Worm (Caenorhabditis elegans) whole organism, mixed stage, embryonic: ENCODE results near the gene B0035.18.

Source experiments
- M03D4.4 ChIP-seq: sonication (generic microtip); optimal IDR thresholded peaks from 2 replicates; lab custom pipeline; 2017; ENCODE audit warnings: mild to moderate bottlenecking, missing genetic modification characterization, missing compliant biosample characterization
- bed-3 ChIP-seq: fragments of 200-800 bp; sonication (Bioruptor generic); optimal IDR thresholded peaks from 3 replicates; lab custom pipeline; 2018; ENCODE audit warnings: mild to moderate bottlenecking, missing genetic modification characterization, moderate library complexity, missing compliant biosample characterization
- blmp-1 ChIP-seq: fragments of 150-350 bp; optimal IDR thresholded peaks from 2 replicates; lab custom pipeline; 2014; ENCODE audit warnings: missing biosample characterization, missing genetic modification characterization
- ceh-39 ChIP-seq: fragments of 150-350 bp; optimal IDR thresholded peaks from 2 replicates; lab custom pipeline; 2014; ENCODE audit warnings: missing biosample characterization, missing genetic modification characterization
- ceh-43 ChIP-seq: fragments of 200-800 bp; sonication (Bioruptor generic); optimal IDR thresholded peaks from 2 replicates; lab custom pipeline; 2018; ENCODE audit warnings: mild to moderate bottlenecking, missing genetic modification characterization, moderate library complexity, missing compliant biosample characterization
- ceh-83 ChIP-seq: fragments of 200-800 bp; sonication (Bioruptor generic); optimal IDR thresholded peaks from 2 replicates; lab custom pipeline; 2018; ENCODE audit warnings: mild to moderate bottlenecking, missing genetic modification characterization, missing compliant biosample characterization
- ces-1 ChIP-seq: fragments of 150-350 bp; optimal IDR thresholded peaks from 2 replicates; lab custom pipeline; 2014; ENCODE audit warnings: missing biosample characterization, missing genetic modification reagents, missing genetic modification characterization
- cnd-1 ChIP-seq: fragments of 200-800 bp; sonication (Bioruptor generic); optimal IDR thresholded peaks from 2 replicates; lab custom pipeline; 2018; ENCODE audit warnings: mild to moderate bottlenecking, missing genetic modification characterization, missing compliant biosample characterization
- drap-1 ChIP-seq: fragments of 200-800 bp; sonication (Bioruptor generic); optimal IDR thresholded peaks from 3 replicates; lab custom pipeline; 2018; ENCODE audit warnings: mild to moderate bottlenecking, missing genetic modification characterization, missing compliant biosample characterization
- elt-1 ChIP-seq: sonication (generic microtip); optimal IDR thresholded peaks from 2 replicates; lab custom pipeline; 2017; ENCODE audit warnings: missing genetic modification characterization, mild to moderate bottlenecking, missing compliant biosample characterization, antibody characterized with exemption, moderate library complexity, borderline replicate concordance; ENCODE audit not compliant: insufficient read depth
- elt-3 ChIP-seq: fragments of 150-350 bp; optimal IDR thresholded peaks from 2 replicates; lab custom pipeline; 2014; ENCODE audit warnings: missing biosample characterization, missing genetic modification characterization
- flh-1 ChIP-seq: fragments of 200-800 bp; sonication (Bioruptor generic); optimal IDR thresholded peaks from 2 replicates; lab custom pipeline; 2018; ENCODE audit warnings: mild to moderate bottlenecking, missing genetic modification characterization, moderate library complexity, missing compliant biosample characterization
- ham-2 ChIP-seq: fragments of 200-800 bp; sonication (Bioruptor generic); optimal IDR thresholded peaks from 2 replicates; lab custom pipeline; 2018; ENCODE audit warnings: mild to moderate bottlenecking, missing genetic modification characterization, missing compliant biosample characterization
- hlh-1 ChIP-seq: fragments of 150-350 bp; optimal IDR thresholded peaks from 2 replicates; lab custom pipeline; 2014; ENCODE audit warnings: missing biosample characterization, missing genetic modification reagents, missing genetic modification characterization
- lin-13 ChIP-seq: fragments of 150-350 bp; optimal IDR thresholded peaks from 2 replicates; lab custom pipeline; 2014; ENCODE audit warnings: missing biosample characterization, missing genetic modification characterization
- lin-32 ChIP-seq: fragments of 200-800 bp; sonication (Bioruptor generic); optimal IDR thresholded peaks from 2 replicates; lab custom pipeline; 2018; ENCODE audit warnings: mild to moderate bottlenecking, missing genetic modification characterization, missing compliant biosample characterization
- lsy-2 ChIP-seq: fragments of 150-350 bp; optimal IDR thresholded peaks from 2 replicates; lab custom pipeline; 2014; ENCODE audit warnings: missing biosample characterization, missing genetic modification characterization
- mab-5 ChIP-seq: fragments of 150-350 bp; optimal IDR thresholded peaks from 2 replicates; lab custom pipeline; 2014; ENCODE audit warnings: missing biosample characterization, missing genetic modification characterization
- mep-1 ChIP-seq: fragments of 150-350 bp; optimal IDR thresholded peaks from 2 replicates; lab custom pipeline; 2017; ENCODE audit warnings: missing biosample characterization, missing genetic modification reagents, missing genetic modification characterization, inconsistent platforms
- mls-2 ChIP-seq: sonication (generic microtip); optimal IDR thresholded peaks from 2 replicates; lab custom pipeline; 2016; ENCODE audit warnings: mild to moderate bottlenecking, missing genetic modification characterization, moderate library complexity, missing compliant biosample characterization
- nhr-12 ChIP-seq: fragments of 150-350 bp; optimal IDR thresholded peaks from 2 replicates; lab custom pipeline; 2014; ENCODE audit warnings: missing biosample characterization, missing genetic modification characterization
- nhr-2 ChIP-seq: fragments of 150-350 bp; optimal IDR thresholded peaks from 2 replicates; lab custom pipeline; 2014; ENCODE audit warnings: missing biosample characterization, missing genetic modification characterization
- nhr-237 ChIP-seq: fragments of 150-350 bp; optimal IDR thresholded peaks from 2 replicates; lab custom pipeline; 2014; ENCODE audit warnings: missing biosample characterization, missing genetic modification characterization
- nhr-28 ChIP-seq: fragments of 150-350 bp; optimal IDR thresholded peaks from 2 replicates; lab custom pipeline; 2014; ENCODE audit warnings: missing biosample characterization, missing genetic modification characterization
- nhr-76 ChIP-seq: sonication (generic microtip); optimal IDR thresholded peaks from 2 replicates; lab custom pipeline; 2017; ENCODE audit warnings: missing biosample characterization, missing genetic modification characterization
- pha-4 ChIP-seq: fragments of 150-350 bp; optimal IDR thresholded peaks from 2 replicates; lab custom pipeline; 2018; ENCODE audit warnings: missing biosample characterization, missing genetic modification reagents, missing genetic modification characterization
- sem-2 ChIP-seq: fragments of 200-800 bp; sonication (Bioruptor generic); optimal IDR thresholded peaks from 2 replicates; lab custom pipeline; 2018; ENCODE audit warnings: mild to moderate bottlenecking, missing genetic modification characterization, missing compliant biosample characterization
- snpc-4 ChIP-seq: fragments of 150-350 bp; optimal IDR thresholded peaks from 2 replicates; lab custom pipeline; 2014; ENCODE audit warnings: missing biosample characterization, missing genetic modification characterization
- sptf-1 ChIP-seq: sonication (generic microtip); optimal IDR thresholded peaks from 2 replicates; lab custom pipeline; 2017; ENCODE audit warnings: mild to moderate bottlenecking, missing genetic modification characterization, moderate library complexity, missing compliant biosample characterization
- tbx-8 ChIP-seq: fragments of 200-800 bp; sonication (Bioruptor generic); optimal IDR thresholded peaks from 2 replicates; lab custom pipeline; 2018; ENCODE audit warnings: mild to moderate bottlenecking, missing genetic modification characterization, moderate library complexity, missing compliant biosample characterization
- unc-120 ChIP-seq: sonication (generic microtip); optimal IDR thresholded peaks from 2 replicates; lab custom pipeline; 2017; ENCODE audit warnings: missing genetic modification characterization, missing compliant biosample characterization; ENCODE audit not compliant: poor library complexity, severe bottlenecking
- unc-39 ChIP-seq: fragments of 150-350 bp; optimal IDR thresholded peaks from 2 replicates; lab custom pipeline; 2014; ENCODE audit warnings: missing biosample characterization, missing genetic modification characterization
- unc-62 ChIP-seq: fragments of 150-350 bp; optimal IDR thresholded peaks from 2 replicates; lab custom pipeline; 2014; ENCODE audit warnings: missing biosample characterization, missing genetic modification reagents, missing genetic modification characterization
- zip-8 ChIP-seq: fragments of 150-350 bp; optimal IDR thresholded peaks from 2 replicates; lab custom pipeline; 2014; ENCODE audit warnings: missing biosample characterization, missing genetic modification characterization

Gene B0035.18

ce11 chrIV:11311484-11311883 is 8.6 kb upstream of the B0035.18 start:
- TF ChIP-seq lin-13 (tag; lab: Kevin White, UChicago) (no peak), cnd-1 (tag; lab: Kevin White, UChicago) (no peak), mab-5 (tag; lab: Kevin White, UChicago) (no peak), nhr-12 (tag; lab: Kevin White, UChicago) (no peak), lin-32 (GFP tag; lab: Kevin White, UChicago) (peak; percentile 38), unc-39 (no peak), unc-120 (tag; lab: Kevin White, UChicago) (no peak), sptf-1 (tag; lab: Kevin White, UChicago) (peak; percentile 21)

ce11 chrIV:11313880-11314279 is 6.2 kb upstream of the B0035.18 start, which contains the start of gene dnj-2:
TSS of gene dnj-2 (minus strand) at chrIV:11313980.
- TF ChIP-seq ceh-43 (GFP tag; lab: Kevin White, UChicago) (no peak), zip-8 (no peak), sem-2 (no peak), nhr-237 (tag; lab: Kevin White, UChicago) (no peak)

ce11 chrIV:11314885-11315284 is 5.2 kb upstream of the B0035.18 start, which contains the start of the genes B0035.3, B0035.22 and pfd-4:
TSS of gene B0035.3 (minus strand) at chrIV:11314998.
TSS of gene B0035.22 (plus strand) at chrIV:11315153.
TSS of gene pfd-4 (plus strand) at chrIV:11315207.
- TF ChIP-seq snpc-4 (tag; lab: Kevin White, UChicago): no peak
- no peak for TF ChIP-seq elt-3
- peak; percentile 39 for TF ChIP-seq ces-1 (GFP tag; lab: Kevin White, UChicago)
- no peak for TF ChIP-seq nhr-12 (tag; lab: Kevin White, UChicago)
- TF ChIP-seq unc-120 (tag; lab: Kevin White, UChicago): no peak
- TF ChIP-seq ceh-43 (GFP tag; lab: Kevin White, UChicago): no peak
- TF ChIP-seq lin-13 (tag; lab: Kevin White, UChicago): no peak

ce11 chrIV:11315688-11316087 is 4.4 kb upstream of the B0035.18 start:
- no peak for TF ChIP-seq nhr-76 (tag; lab: Kevin White, UChicago)
- TF ChIP-seq zip-8: no peak
- TF ChIP-seq nhr-12 (tag; lab: Kevin White, UChicago): no peak
- TF ChIP-seq ham-2 (GFP tag; lab: Kevin White, UChicago): no peak
- no peak for TF ChIP-seq unc-120 (tag; lab: Kevin White, UChicago)
- TF ChIP-seq elt-3: no peak
- TF ChIP-seq unc-62: no peak
- TF ChIP-seq mep-1 (tag; lab: Kevin White, UChicago): no peak
- no peak for TF ChIP-seq M03D4.4 (tag; lab: Kevin White, UChicago)

ce11 chrIV:11316106-11316505 is 4.0 kb upstream of the B0035.18 start:
- TF ChIP-seq nhr-237 (tag; lab: Kevin White, UChicago) (no peak), lsy-2 (tag; lab: Kevin White, UChicago) (no peak), unc-39 (no peak), drap-1 (GFP tag; lab: Kevin White, UChicago) (no peak), nhr-28 (tag; lab: Kevin White, UChicago) (no peak), ceh-83 (GFP tag; lab: Kevin White, UChicago) (no peak), elt-3 (no peak), blmp-1 (tag; lab: Kevin White, UChicago) (no peak), pha-4 (tag; lab: Kevin White, UChicago) (no peak), ces-1 (GFP tag; lab: Kevin White, UChicago) (no peak), ceh-39 (tag; lab: Kevin White, UChicago) (no peak), cnd-1 (tag; lab: Kevin White, UChicago) (no peak), bed-3 (GFP tag; lab: Kevin White, UChicago) (no peak), ham-2 (GFP tag; lab: Kevin White, UChicago) (no peak), mep-1 (tag; lab: Kevin White, UChicago) (no peak), unc-120 (tag; lab: Kevin White, UChicago) (no peak), zip-8 (no peak), ceh-43 (GFP tag; lab: Kevin White, UChicago) (no peak)

- TF ChIP-seq nhr-2 (no peak), tbx-8 (GFP tag; lab: Kevin White, UChicago) (no peak), bed-3 (GFP tag; lab: Kevin White, UChicago) (no peak), snpc-4 (tag; lab: Kevin White, UChicago) (no peak), elt-3 (no peak), mab-5 (tag; lab: Kevin White, UChicago) (no peak), hlh-1 (no peak), sptf-1 (tag; lab: Kevin White, UChicago) (no peak), flh-1 (GFP tag; lab: Kevin White, UChicago) (no peak), mls-2 (no peak), drap-1 (GFP tag; lab: Kevin White, UChicago) (no peak), unc-39 (no peak), elt-1 (tag; lab: Kevin White, UChicago) (no peak), zip-8 (no peak), unc-120 (tag; lab: Kevin White, UChicago) (no peak), ham-2 (GFP tag; lab: Kevin White, UChicago) (no peak), M03D4.4 (tag; lab: Kevin White, UChicago) (no peak), nhr-76 (tag; lab: Kevin White, UChicago) (no peak), cnd-1 (tag; lab: Kevin White, UChicago) (no peak), unc-62 (no peak)
Measured at ce11 chrIV:11316640-11317039, 3.5 kb upstream of the B0035.18 start.
